Fruit fly (Drosophila melanogaster) whole organism, embryonic: ENCODE data around the gene PIG-Q.

Source experiments
- ATbp ChIP-seq: fragments of 200-800 bp; sonication (Bioruptor generic); optimal IDR thresholded peaks from 2 replicates; lab custom pipeline; 2017; ENCODE audit warnings: missing biosample characterization, mild to moderate bottlenecking, missing genetic modification characterization, missing genetic modification reagents
- CG10979 ChIP-seq: fragments of 200-800 bp; sonication (Bioruptor generic); optimal IDR thresholded peaks from 2 replicates; lab custom pipeline; 2018; ENCODE audit warnings: missing biosample characterization, mild to moderate bottlenecking, missing genetic modification characterization, moderate library complexity
- CG11085 ChIP-seq: fragments of 200-800 bp; sonication (Bioruptor generic); IDR thresholded peaks from 2 replicates; pipeline ENCODE4 v1.3.6; 2022; ENCODE audit warnings: missing biosample characterization, missing genetic modification characterization
- CG12104 ChIP-seq: fragments of 200-800 bp; sonication (Bioruptor generic); optimal IDR thresholded peaks from 3 replicates; lab custom pipeline; 2016; ENCODE audit warnings: missing biosample characterization, missing genetic modification characterization
- CG13123 ChIP-seq: fragments of 200-800 bp; sonication (Bioruptor generic); optimal IDR thresholded peaks from 2 replicates; lab custom pipeline; 2016; ENCODE audit warnings: missing biosample characterization, missing genetic modification characterization
- CG13775 ChIP-seq: fragments of 200-800 bp; sonication (Bioruptor generic); optimal IDR thresholded peaks from 3 replicates; lab custom pipeline; 2017; ENCODE audit warnings: missing biosample characterization, mild to moderate bottlenecking, missing genetic modification characterization
- CG14710 ChIP-seq: fragments of 200-800 bp; sonication (Bioruptor generic); optimal IDR thresholded peaks from 3 replicates; lab custom pipeline; 2019; ENCODE audit warnings: missing biosample characterization, mild to moderate bottlenecking, missing genetic modification characterization, moderate library complexity
- CG15269 ChIP-seq: fragments of 200-800 bp; sonication (Bioruptor generic); optimal IDR thresholded peaks from 2 replicates; lab custom pipeline; 2018; ENCODE audit warnings: missing biosample characterization, mild to moderate bottlenecking, missing genetic modification characterization, moderate library complexity
- CG33557 ChIP-seq: fragments of 200-800 bp; sonication (Bioruptor generic); optimal IDR thresholded peaks from 2 replicates; lab custom pipeline; 2019; ENCODE audit warnings: missing biosample characterization, mild to moderate bottlenecking, missing genetic modification characterization, moderate library complexity
- CG3407 ChIP-seq: fragments of 200-800 bp; sonication (Bioruptor generic); optimal IDR thresholded peaks from 2 replicates; lab custom pipeline; 2018; ENCODE audit warnings: missing biosample characterization, mild to moderate bottlenecking, missing genetic modification characterization
- CG43689 ChIP-seq: fragments of 200-800 bp; sonication (Bioruptor generic); IDR thresholded peaks from 2 replicates; pipeline ENCODE4 v1.3.6; 2022; ENCODE audit warnings: missing biosample characterization, missing genetic modification characterization
- CG7928 ChIP-seq: fragments of 200-800 bp; sonication (Bioruptor generic); optimal IDR thresholded peaks from 2 replicates; lab custom pipeline; 2017; ENCODE audit warnings: missing biosample characterization, mild to moderate bottlenecking, missing genetic modification characterization
- CG8290 ChIP-seq, 3 experiments: fragments of 200-800 bp; sonication (Bioruptor generic); optimal IDR thresholded peaks; 2 replicates each; lab custom pipeline; 2016 to 2019; ENCODE audit warnings: missing biosample characterization in 3 of 3, missing genetic modification characterization in 3 of 3, mild to moderate bottlenecking in 2 of 3, moderate library complexity in 1 of 3
- CG8388 ChIP-seq: fragments of 200-800 bp; sonication (Bioruptor generic); optimal IDR thresholded peaks from 2 replicates; lab custom pipeline; 2019; ENCODE audit warnings: missing biosample characterization, mild to moderate bottlenecking, missing genetic modification characterization, moderate library complexity
- CG9797 ChIP-seq: fragments of 200-800 bp; sonication (Bioruptor generic); optimal IDR thresholded peaks from 3 replicates; lab custom pipeline; 2018; ENCODE audit warnings: missing biosample characterization, mild to moderate bottlenecking, missing genetic modification characterization
- CG9876 ChIP-seq: fragments of 200-800 bp; sonication (Bioruptor generic); optimal IDR thresholded peaks from 2 replicates; lab custom pipeline; 2016; ENCODE audit warnings: missing biosample characterization, missing genetic modification characterization
- Dbx ChIP-seq: fragments of 200-800 bp; sonication (Bioruptor generic); IDR thresholded peaks from 3 replicates; pipeline ENCODE4 v1.3.6; 2022; ENCODE audit warnings: missing biosample characterization, missing genetic modification characterization
- Dref ChIP-seq: fragments of 200-800 bp; sonication (Bioruptor generic); IDR thresholded peaks from 2 replicates; pipeline ENCODE4 v1.3.6; 2022; ENCODE audit warnings: missing biosample characterization, missing genetic modification characterization
- Drgx ChIP-seq: fragments of 200-800 bp; sonication (Bioruptor generic); IDR thresholded peaks from 2 replicates; pipeline ENCODE4 v1.3.6; 2022; ENCODE audit warnings: missing biosample characterization, missing genetic modification characterization
- E2f1 ChIP-seq: fragments of 200-800 bp; sonication (Bioruptor generic); IDR thresholded peaks from 2 replicates; pipeline ENCODE4 v1.3.6; 2022; ENCODE audit warnings: missing biosample characterization, missing genetic modification characterization
- Gug ChIP-seq: fragments of 200-800 bp; sonication (Bioruptor generic); IDR thresholded peaks from 4 replicates; pipeline ENCODE4 v1.3.6; 2022; ENCODE audit warnings: missing biosample characterization, missing genetic modification characterization
- H2.0 ChIP-seq: fragments of 200-800 bp; sonication (Bioruptor generic); IDR thresholded peaks from 2 replicates; pipeline ENCODE4 v1.3.6; 2022; ENCODE audit warnings: missing biosample characterization, missing genetic modification characterization
- HmgD ChIP-seq: fragments of 200-800 bp; sonication (Bioruptor generic); optimal IDR thresholded peaks from 3 replicates; lab custom pipeline; 2016; ENCODE audit warnings: missing biosample characterization, missing genetic modification characterization
- Hr78 ChIP-seq, 2 experiments: fragments of 200-800 bp in 1 of 2; fragments of >200 bp in 1 of 2; sonication (Bioruptor generic) in 1 of 2; optimal IDR thresholded peaks; 2 replicates each; lab custom pipeline; 2017 to 2019; ENCODE audit warnings: missing biosample characterization in 2 of 2, missing genetic modification characterization in 2 of 2, mild to moderate bottlenecking in 1 of 2, moderate library complexity in 1 of 2
- Hsf ChIP-seq: fragments of 200-800 bp; sonication (Bioruptor generic); optimal IDR thresholded peaks from 3 replicates; lab custom pipeline; 2016; ENCODE audit warnings: missing biosample characterization, missing genetic modification characterization
- Lhr ChIP-seq: fragments of 200-800 bp; sonication (Bioruptor generic); optimal IDR thresholded peaks from 3 replicates; lab custom pipeline; 2017; ENCODE audit warnings: mild to moderate bottlenecking, missing biosample characterization, missing genetic modification reagents, missing genetic modification characterization
- Oli ChIP-seq: fragments of 200-800 bp; sonication (Bioruptor generic); optimal IDR thresholded peaks from 2 replicates; lab custom pipeline; 2018; ENCODE audit warnings: missing biosample characterization, mild to moderate bottlenecking, missing genetic modification characterization, moderate library complexity
- PHDP ChIP-seq: fragments of 200-800 bp; sonication (Bioruptor generic); optimal IDR thresholded peaks from 3 replicates; lab custom pipeline; 2018; ENCODE audit warnings: missing biosample characterization, mild to moderate bottlenecking, missing genetic modification characterization, moderate library complexity
- Six4 ChIP-seq: fragments of 200-800 bp; sonication (Bioruptor generic); optimal IDR thresholded peaks from 2 replicates; lab custom pipeline; 2016; ENCODE audit warnings: missing biosample characterization, missing genetic modification characterization
- Stat92E ChIP-seq, 3 experiments: fragments of >200 bp in 2 of 3; fragments of 200-800 bp in 1 of 3; sonication (Bioruptor generic) in 1 of 3; optimal IDR thresholded peaks; 2 replicates each; lab custom pipeline; 2017 to 2019; ENCODE audit warnings: missing biosample characterization in 3 of 3, missing genetic modification characterization in 3 of 3, mild to moderate bottlenecking in 1 of 3, moderate library complexity in 1 of 3
- Trl ChIP-seq, 3 experiments: fragments of >200 bp in 2 of 3; fragments of 200-800 bp in 1 of 3; sonication (Bioruptor generic) in 1 of 3; optimal IDR thresholded peaks; 2 replicates in 1 of 3; 3 replicates in 2 of 3; lab custom pipeline; 2016 to 2017; ENCODE audit warnings: missing biosample characterization in 1 of 3, missing genetic modification characterization in 1 of 3
- abd-A ChIP-seq: fragments of 200-800 bp; sonication (Bioruptor generic); optimal IDR thresholded peaks from 3 replicates; lab custom pipeline; 2019; ENCODE audit warnings: missing biosample characterization, mild to moderate bottlenecking, missing genetic modification characterization, moderate library complexity
- ac ChIP-seq: fragments of 200-800 bp; sonication (Bioruptor generic); optimal IDR thresholded peaks from 3 replicates; lab custom pipeline; 2017; ENCODE audit warnings: missing biosample characterization, mild to moderate bottlenecking, missing genetic modification characterization
- ap ChIP-seq: fragments of 200-800 bp; sonication (Bioruptor generic); IDR thresholded peaks from 2 replicates; pipeline ENCODE4 v1.3.6; 2022; ENCODE audit warnings: missing biosample characterization, missing genetic modification characterization
- bcd ChIP-seq: fragments of 200-800 bp; sonication (Bioruptor generic); optimal IDR thresholded peaks from 2 replicates; lab custom pipeline; 2017; ENCODE audit warnings: missing biosample characterization, mild to moderate bottlenecking, missing genetic modification characterization
- bowl ChIP-seq: fragments of 200-800 bp; sonication (Bioruptor generic); IDR thresholded peaks from 2 replicates; pipeline ENCODE4 v1.3.6; 2022; ENCODE audit warnings: missing biosample characterization, missing genetic modification characterization
- cg ChIP-seq: fragments of 200-800 bp; sonication (Bioruptor generic); optimal IDR thresholded peaks from 3 replicates; lab custom pipeline; 2019; ENCODE audit warnings: missing biosample characterization, mild to moderate bottlenecking, missing genetic modification characterization, moderate library complexity
- cwo ChIP-seq: fragments of 200-800 bp; sonication (Bioruptor generic); optimal IDR thresholded peaks from 3 replicates; lab custom pipeline; 2017; ENCODE audit warnings: missing biosample characterization, missing genetic modification characterization, mild to moderate bottlenecking, moderate library complexity, missing genetic modification reagents
- emc ChIP-seq: fragments of 200-800 bp; sonication (Bioruptor generic); optimal IDR thresholded peaks from 2 replicates; lab custom pipeline; 2016; ENCODE audit warnings: missing biosample characterization, missing genetic modification characterization
- gcm ChIP-seq: fragments of 200-800 bp; sonication (Bioruptor generic); optimal IDR thresholded peaks from 2 replicates; lab custom pipeline; 2019; ENCODE audit warnings: missing biosample characterization, mild to moderate bottlenecking, missing genetic modification characterization, moderate library complexity
- gfzf ChIP-seq: fragments of 200-800 bp; sonication (Bioruptor generic); optimal IDR thresholded peaks from 2 replicates; lab custom pipeline; 2016; ENCODE audit warnings: missing biosample characterization, mild to moderate bottlenecking, missing genetic modification characterization, moderate library complexity
- grau ChIP-seq: fragments of 200-800 bp; optimal IDR thresholded peaks from 3 replicates; lab custom pipeline; 2019; ENCODE audit warnings: missing biosample characterization, mild to moderate bottlenecking, missing genetic modification characterization, moderate library complexity
- hb ChIP-seq: fragments of 200-800 bp; sonication (Bioruptor generic); IDR thresholded peaks from 3 replicates; pipeline ENCODE4 v1.3.6; 2022; ENCODE audit warnings: missing biosample characterization, missing genetic modification characterization; ENCODE audit not compliant: partially characterized antibody
- odd ChIP-seq: fragments of 200-800 bp; sonication (Bioruptor generic); optimal IDR thresholded peaks from 2 replicates; lab custom pipeline; 2017; ENCODE audit warnings: missing biosample characterization, mild to moderate bottlenecking, missing genetic modification characterization
- peb ChIP-seq: fragments of 200-800 bp; sonication (Bioruptor generic); IDR thresholded peaks from 2 replicates; pipeline ENCODE4 v1.3.6; 2022; ENCODE audit warnings: missing biosample characterization, missing genetic modification characterization
- pho ChIP-seq: fragments of 200-800 bp; sonication (Bioruptor generic); optimal IDR thresholded peaks from 2 replicates; lab custom pipeline; 2016; ENCODE audit warnings: missing biosample characterization, missing genetic modification characterization
- psq ChIP-seq: fragments of 200-800 bp; sonication (Bioruptor generic); optimal IDR thresholded peaks from 2 replicates; lab custom pipeline; 2017; ENCODE audit warnings: missing biosample characterization, missing genetic modification characterization
- sens ChIP-seq: fragments of 200-800 bp; sonication (Bioruptor generic); peaks from one replicate; lab custom pipeline; 2016; ENCODE audit warnings: missing biosample characterization, missing genetic modification characterization
- slp2 ChIP-seq: fragments of 200-800 bp; sonication (Bioruptor generic); optimal IDR thresholded peaks from 2 replicates; lab custom pipeline; 2016; ENCODE audit warnings: missing biosample characterization, missing genetic modification characterization
- sr ChIP-seq: fragments of 200-800 bp; sonication (Bioruptor generic); IDR thresholded peaks from 3 replicates; pipeline ENCODE4 v1.3.6; 2022; ENCODE audit warnings: missing biosample characterization, missing genetic modification characterization

Gene PIG-Q

DNA sequence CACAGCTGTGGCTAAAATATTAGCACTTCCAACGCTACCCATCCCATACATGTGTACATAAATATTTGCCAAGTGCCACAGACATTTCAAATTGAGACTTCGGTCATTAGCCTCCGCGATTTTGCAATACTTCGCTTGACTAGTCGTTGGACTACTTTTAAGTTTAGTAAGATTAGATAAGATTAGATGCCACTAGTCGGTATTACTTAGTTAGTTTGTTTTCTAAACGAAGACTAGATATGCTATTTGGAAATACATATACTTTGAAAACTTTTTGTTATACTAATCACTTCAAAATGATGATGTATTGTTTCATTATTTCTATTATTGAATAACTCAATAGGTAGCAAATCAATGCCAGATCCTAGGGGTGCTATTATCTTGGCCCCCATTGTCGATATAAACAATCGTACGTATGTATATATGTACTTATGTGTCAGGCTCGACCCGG, 27.0 kb downstream of the PIG-Q start (continued):
- TF ChIP-seq Trl (optimal IDR thresholded peaks at IDR 0.05; lab: Kevin White, UChicago) (no peak), Trl (GFP tag; optimal IDR thresholded peaks at IDR 0.05; lab: Kevin White, UChicago) (peak; percentile 11), CG12104 (peak; percentile 38), Hsf (GFP tag; lab: Kevin White, UChicago) (no peak), emc (no peak), CG43689 (GFP tag; lab: Robert Waterston, UW) (no peak), odd (GFP tag; lab: Kevin White, UChicago) (peak; percentile 34), bowl (GFP tag; lab: Robert Waterston, UW) (no peak), gfzf (no peak), Dbx (GFP tag; lab: Robert Waterston, UW) (no peak), CG13775 (GFP tag; lab: Kevin White, UChicago) (peak; percentile 27), Drgx (GFP tag; lab: Robert Waterston, UW) (peak; percentile 50; the same call in 1 of the 2 replicates), sr (GFP tag; lab: Robert Waterston, UW) (no peak), Lhr (GFP tag; lab: Kevin White, UChicago) (no peak), abd-A (tag; lab: Kevin White, UChicago) (no peak), CG9876 (GFP tag; lab: Kevin White, UChicago) (no peak), ap (no peak), pho (GFP tag; lab: Kevin White, UChicago) (peak; percentile 51), H2.0 (GFP tag; lab: Robert Waterston, UW) (no peak), ATbp (GFP tag; lab: Kevin White, UChicago) (no peak), gcm (peak; percentile 18), E2f1 (GFP tag; lab: Robert Waterston, UW) (0 out of 2 replicates have a peak, but pooled peaks have one; percentile 17), psq (GFP tag; lab: Kevin White, UChicago) (no peak), CG14710 (tag; lab: Kevin White, UChicago) (peak; percentile 3), Hr78 (GFP tag; optimal IDR thresholded peaks at IDR 0.05; lab: Kevin White, UChicago) (peak in 1 of 2 experiments; percentile 5), peb (GFP tag; lab: Robert Waterston, UW) (no peak), CG3407 (GFP tag; lab: Kevin White, UChicago) (no peak), Stat92E (GFP tag; optimal IDR thresholded peaks at IDR 0.05; lab: Kevin White, UChicago) (no peak), CG33557 (no peak), cg (no peak), CG10979 (peak; percentile 5), CG7928 (GFP tag; lab: Kevin White, UChicago) (peak; percentile 12), HmgD (GFP tag; lab: Kevin White, UChicago) (no peak), Gug (GFP tag; lab: Robert Waterston, UW) (no peak), CG8290 (GFP tag; optimal IDR thresholded peaks at IDR 0.05; lab: Kevin White, UChicago) (no peak), CG8290 (tag; optimal IDR thresholded peaks at IDR 0.05; lab: Kevin White, UChicago) (no peak), slp2 (GFP tag; lab: Kevin White, UChicago) (no peak), hb (GFP tag; lab: Robert Waterston, UW) (no peak), Oli (tag; lab: Kevin White, UChicago) (peak; percentile 39), sens (peak; percentile 71), cwo (GFP tag; lab: Kevin White, UChicago) (peak; percentile 56), CG8388 (no peak), CG9797 (no peak), PHDP (peak; percentile 24), grau (peak; percentile 52), bcd (GFP tag; lab: Kevin White, UChicago) (peak; percentile 35), Dref (no peak), Six4 (GFP tag; lab: Kevin White, UChicago) (no peak), ac (no peak), CG11085 (no peak), CG15269 (tag; lab: Kevin White, UChicago) (peak; percentile 45), CG13123 (no peak)
